Fruit fly (Drosophila melanogaster) whole organism, embryonic: Measurements from ENCODE around the gene CG33723.

ENCODE experiments used
- CG1647 ChIP-seq: fragments of 200-800 bp; sonication (Bioruptor generic); optimal IDR thresholded peaks from 3 replicates; lab custom pipeline; 2016; ENCODE audit warnings: missing biosample characterization, missing genetic modification characterization
- CG16779 ChIP-seq: fragments of 200-800 bp; sonication (Bioruptor generic); IDR thresholded peaks from 2 replicates; pipeline ENCODE4 v1.3.6; 2022; ENCODE audit warnings: missing biosample characterization, missing genetic modification characterization
- CG18619 ChIP-seq: fragments of 200-800 bp; sonication (Bioruptor generic); optimal IDR thresholded peaks from 3 replicates; lab custom pipeline; 2017; ENCODE audit warnings: missing biosample characterization, mild to moderate bottlenecking, missing genetic modification characterization
- CG5180 ChIP-seq: fragments of 200-800 bp; sonication (Bioruptor generic); optimal IDR thresholded peaks from 3 replicates; lab custom pipeline; 2017; ENCODE audit warnings: missing biosample characterization, missing genetic modification characterization, mild to moderate bottlenecking, moderate library complexity, missing genetic modification reagents
- ap ChIP-seq: fragments of 200-800 bp; sonication (Bioruptor generic); IDR thresholded peaks from 2 replicates; pipeline ENCODE4 v1.3.6; 2022; ENCODE audit warnings: missing biosample characterization, missing genetic modification characterization
- bigmax ChIP-seq: fragments of 200-800 bp; sonication (Bioruptor generic); optimal IDR thresholded peaks from 2 replicates; lab custom pipeline; 2018; ENCODE audit warnings: missing biosample characterization, mild to moderate bottlenecking, missing genetic modification characterization
- crp ChIP-seq, 2 experiments: fragments of 200-800 bp; sonication (Bioruptor generic); optimal IDR thresholded peaks; 2 replicates in 1 of 2; 3 replicates in 1 of 2; lab custom pipeline; 2017; ENCODE audit warnings: missing biosample characterization in 2 of 2, missing genetic modification characterization in 2 of 2, mild to moderate bottlenecking in 1 of 2, moderate library complexity in 1 of 2
- h ChIP-seq: fragments of >200 bp; optimal IDR thresholded peaks from 2 replicates; lab custom pipeline; 2017
- jigr1 ChIP-seq: fragments of 200-800 bp; sonication (Bioruptor generic); IDR thresholded peaks from 3 replicates; pipeline ENCODE4 v1.3.6; 2022; ENCODE audit warnings: missing biosample characterization, missing genetic modification characterization
- zfh2 ChIP-seq: fragments of 200-800 bp; sonication (Bioruptor generic); optimal IDR thresholded peaks from 2 replicates; lab custom pipeline; 2016; ENCODE audit warnings: missing biosample characterization, missing genetic modification characterization

dm6 chr2L:9448322-9449256 lies 8.0 kb upstream of the CG33723 start:
- TF ChIP-seq CG18619 (GFP tag; lab: Kevin White, UChicago) = peak; percentile 17
- TF ChIP-seq bigmax = no peak
- TF ChIP-seq crp (GFP tag; optimal IDR thresholded peaks at IDR 0.05; lab: Kevin White, UChicago) = no peak
- TF ChIP-seq CG1647 = no peak
- no peak for TF ChIP-seq h
- TF ChIP-seq zfh2 (GFP tag; lab: Kevin White, UChicago) = peak; percentile 45
- TF ChIP-seq CG16779 (GFP tag; lab: Robert Waterston, UW) = no peak
- no peak; the same call in 1 of the 2 replicates for TF ChIP-seq ap (GFP tag; lab: Robert Waterston, UW)
- TF ChIP-seq CG5180 (GFP tag; lab: Kevin White, UChicago) = no peak
- TF ChIP-seq jigr1 (GFP tag; lab: Robert Waterston, UW) = no peak
